Fruit fly (Drosophila melanogaster) whole organism, embryonic: Measurements from ENCODE around the gene Rab3GAP1.

ENCODE experiments used
- Antp ChIP-seq: fragments of 200-800 bp; sonication (Bioruptor generic); optimal IDR thresholded peaks from 3 replicates; lab custom pipeline; 2016; ENCODE audit warnings: missing biosample characterization, missing genetic modification characterization
- Awh ChIP-seq: fragments of 200-800 bp; sonication (Bioruptor generic); IDR thresholded peaks from 2 replicates; pipeline ENCODE4, ENCODE4 v1.3.6; 2022; ENCODE audit warnings: missing biosample characterization, missing genetic modification characterization
- B-H1 ChIP-seq: fragments of 200-800 bp; sonication (Bioruptor generic); IDR thresholded peaks from 3 replicates; pipeline ENCODE4 v1.3.6; 2022; ENCODE audit warnings: missing biosample characterization, missing genetic modification characterization
- B-H2 ChIP-seq: fragments of 200-800 bp; sonication (Bioruptor generic); optimal IDR thresholded peaks from 2 replicates; lab custom pipeline; 2018; ENCODE audit warnings: missing biosample characterization, mild to moderate bottlenecking, missing genetic modification characterization
- Blimp-1 ChIP-seq: fragments of 200-800 bp; sonication (Bioruptor generic); optimal IDR thresholded peaks from 3 replicates; lab custom pipeline; 2018; ENCODE audit warnings: missing biosample characterization, missing genetic modification characterization, mild to moderate bottlenecking, moderate library complexity, missing genetic modification reagents
- Bteb2 ChIP-seq: fragments of 200-800 bp; sonication (Bioruptor generic); optimal IDR thresholded peaks from 2 replicates; lab custom pipeline; 2016; ENCODE audit warnings: missing biosample characterization, missing genetic modification characterization
- C15 ChIP-seq: fragments of 200-800 bp; sonication (Bioruptor generic); IDR thresholded peaks from 3 replicates; pipeline ENCODE4 v1.3.6; 2022; ENCODE audit warnings: missing biosample characterization, missing genetic modification characterization
- CG10274 ChIP-seq: fragments of 200-800 bp; sonication (Bioruptor generic); optimal IDR thresholded peaks from 3 replicates; lab custom pipeline; 2017; ENCODE audit warnings: missing biosample characterization, mild to moderate bottlenecking, missing genetic modification characterization
- CG10366 ChIP-seq: fragments of 200-800 bp; sonication (Bioruptor generic); IDR thresholded peaks from 2 replicates; pipeline ENCODE4 v1.3.6; 2022; ENCODE audit warnings: missing biosample characterization, missing genetic modification characterization
- CG10543 ChIP-seq: fragments of 200-800 bp; sonication (Bioruptor generic); optimal IDR thresholded peaks from 3 replicates; lab custom pipeline; 2017; ENCODE audit warnings: missing biosample characterization, mild to moderate bottlenecking, missing genetic modification characterization, moderate library complexity
- CG11247 ChIP-seq: fragments of 200-800 bp; sonication (Bioruptor generic); IDR thresholded peaks from 2 replicates; pipeline ENCODE4 v1.3.6; 2022; ENCODE audit warnings: missing biosample characterization, missing genetic modification characterization
- CG11456 ChIP-seq: fragments of 200-800 bp; sonication (Bioruptor generic); IDR thresholded peaks from 3 replicates; pipeline ENCODE4 v1.3.6; 2022; ENCODE audit warnings: missing biosample characterization, missing genetic modification characterization
- CG11560 ChIP-seq: fragments of 200-800 bp; sonication (Bioruptor generic); IDR thresholded peaks from 3 replicates; pipeline ENCODE4 v1.3.6; 2022; ENCODE audit warnings: missing biosample characterization, missing genetic modification characterization
- CG12236 ChIP-seq: fragments of 200-800 bp; sonication (Bioruptor generic); optimal IDR thresholded peaks from 2 replicates; lab custom pipeline; 2016; ENCODE audit warnings: missing biosample characterization, missing genetic modification characterization
- CG12942 ChIP-seq: fragments of 200-800 bp; sonication (Bioruptor generic); optimal IDR thresholded peaks from 3 replicates; lab custom pipeline; 2016; ENCODE audit warnings: missing biosample characterization, missing genetic modification characterization
- CG13287 ChIP-seq: fragments of 200-800 bp; sonication (Bioruptor generic); IDR thresholded peaks from 2 replicates; pipeline ENCODE4 v1.3.6; 2022; ENCODE audit warnings: missing biosample characterization, missing genetic modification characterization; ENCODE audit not compliant: partially characterized antibody
- CG14710 ChIP-seq: fragments of 200-800 bp; sonication (Bioruptor generic); optimal IDR thresholded peaks from 3 replicates; lab custom pipeline; 2019; ENCODE audit warnings: missing biosample characterization, mild to moderate bottlenecking, missing genetic modification characterization, moderate library complexity
- CG14965 ChIP-seq: fragments of 200-800 bp; sonication (Bioruptor generic); optimal IDR thresholded peaks from 2 replicates; lab custom pipeline; 2016; ENCODE audit warnings: missing biosample characterization, missing genetic modification characterization, borderline replicate concordance
- CG2202 ChIP-seq: fragments of 200-800 bp; sonication (Bioruptor generic); optimal IDR thresholded peaks from 2 replicates; lab custom pipeline; 2018; ENCODE audit warnings: missing biosample characterization, mild to moderate bottlenecking, missing genetic modification characterization
- CG2678 ChIP-seq: fragments of 200-800 bp; sonication (Bioruptor generic); optimal IDR thresholded peaks from 3 replicates; lab custom pipeline; 2019; ENCODE audit warnings: missing biosample characterization, mild to moderate bottlenecking, missing genetic modification characterization, moderate library complexity
- CG30403 ChIP-seq: fragments of 200-800 bp; sonication (Bioruptor generic); optimal IDR thresholded peaks from 3 replicates; lab custom pipeline; 2016; ENCODE audit warnings: missing biosample characterization, missing genetic modification characterization
- CG6175 ChIP-seq: fragments of 200-800 bp; sonication (Bioruptor generic); IDR thresholded peaks from 3 replicates; pipeline ENCODE4 v1.3.6; 2022; ENCODE audit warnings: missing biosample characterization, missing genetic modification characterization
- CG8089 ChIP-seq: fragments of 200-800 bp; sonication (Bioruptor generic); optimal IDR thresholded peaks from 3 replicates; lab custom pipeline; 2016; ENCODE audit warnings: missing biosample characterization, missing genetic modification characterization
- CG8765 ChIP-seq: fragments of 200-800 bp; sonication (Bioruptor generic); IDR thresholded peaks from 2 replicates; pipeline ENCODE4 v1.3.6; 2022; ENCODE audit warnings: missing biosample characterization, missing genetic modification characterization
- Deaf1 ChIP-seq: fragments of 200-800 bp; optimal IDR thresholded peaks from 3 replicates; lab custom pipeline; 2019; ENCODE audit warnings: missing biosample characterization, mild to moderate bottlenecking, missing genetic modification characterization, moderate library complexity
- Hey ChIP-seq: fragments of 200-800 bp; sonication (Bioruptor generic); optimal IDR thresholded peaks from 3 replicates; lab custom pipeline; 2018; ENCODE audit warnings: missing biosample characterization, mild to moderate bottlenecking, missing genetic modification characterization
- Hmr ChIP-seq: fragments of 200-800 bp; sonication (Bioruptor generic); optimal IDR thresholded peaks from 3 replicates; lab custom pipeline; 2017; ENCODE audit warnings: mild to moderate bottlenecking, missing biosample characterization, missing genetic modification reagents, missing genetic modification characterization
- Hr78 ChIP-seq, 2 experiments: fragments of 200-800 bp in 1 of 2; fragments of >200 bp in 1 of 2; sonication (Bioruptor generic) in 1 of 2; optimal IDR thresholded peaks; 2 replicates each; lab custom pipeline; 2017 to 2019; ENCODE audit warnings: missing biosample characterization in 2 of 2, missing genetic modification characterization in 2 of 2, mild to moderate bottlenecking in 1 of 2, moderate library complexity in 1 of 2
- Meics ChIP-seq: fragments of 200-800 bp; sonication (Bioruptor generic); optimal IDR thresholded peaks from 2 replicates; lab custom pipeline; 2017; ENCODE audit warnings: missing biosample characterization, mild to moderate bottlenecking, missing genetic modification characterization
- Opbp ChIP-seq: fragments of 200-800 bp; sonication (Bioruptor generic); IDR thresholded peaks from 3 replicates; pipeline ENCODE4 v1.3.6; 2022; ENCODE audit warnings: missing biosample characterization, missing genetic modification characterization; ENCODE audit not compliant: partially characterized antibody
- Rfx ChIP-seq: fragments of 200-800 bp; sonication (Bioruptor generic); IDR thresholded peaks from 2 replicates; pipeline ENCODE4 v1.3.6; 2022; ENCODE audit warnings: missing biosample characterization, missing genetic modification characterization
- Sox100B ChIP-seq: fragments of 200-800 bp; sonication (Bioruptor generic); optimal IDR thresholded peaks from 3 replicates; lab custom pipeline; 2018; ENCODE audit warnings: missing biosample characterization, mild to moderate bottlenecking, missing genetic modification characterization
- Vsx1 ChIP-seq: fragments of 200-800 bp; sonication (Bioruptor generic); optimal IDR thresholded peaks from 2 replicates; lab custom pipeline; 2017; ENCODE audit warnings: missing biosample characterization, mild to moderate bottlenecking, missing genetic modification characterization, missing genetic modification reagents
- bab2 ChIP-seq: fragments of 200-800 bp; sonication (Bioruptor generic); optimal IDR thresholded peaks from 2 replicates; lab custom pipeline; 2016; ENCODE audit warnings: missing biosample characterization, missing genetic modification characterization
- chinmo ChIP-seq: fragments of 200-800 bp; sonication (Bioruptor generic); IDR thresholded peaks from 4 replicates; pipeline ENCODE4 v1.3.6; 2022; ENCODE audit warnings: missing biosample characterization, missing genetic modification characterization; ENCODE audit not compliant: partially characterized antibody
- dan ChIP-seq: fragments of 200-800 bp; sonication (Bioruptor generic); IDR thresholded peaks from 2 replicates; pipeline ENCODE4 v1.3.6; 2022; ENCODE audit warnings: missing biosample characterization, missing genetic modification characterization
- dmrt11E ChIP-seq: fragments of 200-800 bp; sonication (Bioruptor generic); optimal IDR thresholded peaks from 3 replicates; lab custom pipeline; 2018; ENCODE audit warnings: missing biosample characterization, mild to moderate bottlenecking, missing genetic modification characterization, moderate library complexity
- esg ChIP-seq: fragments of 200-800 bp; sonication (Bioruptor generic); conservative IDR thresholded peaks from 2 replicates; pipeline ENCODE4 v1.3.6; 2022; ENCODE audit warnings: missing biosample characterization, missing genetic modification characterization
- fd96Cb ChIP-seq: fragments of 200-800 bp; sonication (Bioruptor generic); optimal IDR thresholded peaks from 2 replicates; lab custom pipeline; 2018; ENCODE audit warnings: missing biosample characterization, mild to moderate bottlenecking, missing genetic modification characterization, moderate library complexity
- hth ChIP-seq: fragments of >200 bp; optimal IDR thresholded peaks from 2 replicates; lab custom pipeline; 2017; ENCODE audit warnings: inconsistent platforms
- jigr1 ChIP-seq: fragments of 200-800 bp; sonication (Bioruptor generic); IDR thresholded peaks from 3 replicates; pipeline ENCODE4 v1.3.6; 2022; ENCODE audit warnings: missing biosample characterization, missing genetic modification characterization
- jumu ChIP-seq: fragments of 200-800 bp; sonication (Bioruptor generic); optimal IDR thresholded peaks from 3 replicates; lab custom pipeline; 2016; ENCODE audit warnings: missing biosample characterization, missing genetic modification characterization
- lab ChIP-seq: fragments of 200-800 bp; sonication (Bioruptor generic); optimal IDR thresholded peaks from 3 replicates; lab custom pipeline; 2017; ENCODE audit warnings: missing biosample characterization, missing genetic modification characterization, mild to moderate bottlenecking, moderate library complexity, missing genetic modification reagents
- pb ChIP-seq: fragments of 200-800 bp; sonication (Bioruptor generic); optimal IDR thresholded peaks from 3 replicates; lab custom pipeline; 2016; ENCODE audit warnings: missing biosample characterization, missing genetic modification characterization
- phol ChIP-seq: fragments of 200-800 bp; sonication (Bioruptor generic); optimal IDR thresholded peaks from 3 replicates; lab custom pipeline; 2018; ENCODE audit warnings: missing biosample characterization, mild to moderate bottlenecking, missing genetic modification characterization, moderate library complexity
- repo ChIP-seq: fragments of 200-800 bp; sonication (Bioruptor generic); optimal IDR thresholded peaks from 2 replicates; lab custom pipeline; 2016; ENCODE audit warnings: missing biosample characterization, missing genetic modification characterization
- scrt ChIP-seq: fragments of 200-800 bp; sonication (Bioruptor generic); optimal IDR thresholded peaks from 2 replicates; lab custom pipeline; 2018; ENCODE audit warnings: missing biosample characterization, mild to moderate bottlenecking, missing genetic modification characterization, moderate library complexity
- seq ChIP-seq: fragments of 200-800 bp; sonication (Bioruptor generic); IDR thresholded peaks from 2 replicates; pipeline ENCODE4 v1.3.6; 2022; ENCODE audit warnings: missing biosample characterization, missing genetic modification characterization
- sob ChIP-seq: fragments of 200-800 bp; sonication (Bioruptor generic); IDR thresholded peaks from 2 replicates; pipeline ENCODE4 v1.3.6; 2022; ENCODE audit warnings: missing biosample characterization, missing genetic modification characterization
- tna ChIP-seq: fragments of 200-800 bp; sonication (Bioruptor generic); IDR thresholded peaks from 2 replicates; pipeline ENCODE4 v1.3.6; 2022; ENCODE audit warnings: missing biosample characterization, missing genetic modification characterization; ENCODE audit not compliant: partially characterized antibody
- wor ChIP-seq: fragments of 200-800 bp; sonication (Bioruptor generic); IDR thresholded peaks from 2 replicates; pipeline ENCODE4 v1.3.6; 2022; ENCODE audit warnings: missing biosample characterization, missing genetic modification characterization

The Rab3GAP1 gene

DNA sequence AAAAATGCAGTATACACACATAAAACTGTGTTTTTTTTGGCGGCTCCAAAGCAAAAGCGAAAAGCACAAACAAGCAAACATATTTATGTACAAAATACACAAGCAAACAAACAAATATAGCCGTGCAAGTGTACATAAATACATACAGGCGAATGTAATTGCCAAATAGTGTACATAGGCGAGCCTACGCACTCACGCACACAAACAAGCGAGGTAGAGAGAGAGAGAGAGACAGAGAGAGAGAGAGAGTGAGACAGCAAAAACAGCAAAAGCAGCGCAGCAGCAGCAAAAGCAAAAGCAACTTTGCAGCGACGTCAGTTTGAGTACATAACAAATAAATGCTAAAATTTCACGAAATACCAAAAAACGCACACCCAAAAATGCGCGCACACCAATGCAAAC lies 37.7 kb upstream of the Rab3GAP1 start (continued):
- peak; percentile 74 for TF ChIP-seq Hmr (GFP tag; lab: Kevin White, UChicago)
- no peak for TF ChIP-seq tna (GFP tag; lab: Robert Waterston, UW)
- no peak for TF ChIP-seq jigr1
- peak; percentile 91 for TF ChIP-seq Awh (GFP tag; lab: Robert Waterston, UW)
- 0 out of 2 replicates have a peak, but pooled peaks have one; percentile 24 for TF ChIP-seq CG13287
- peak; percentile 77 for TF ChIP-seq repo (GFP tag; lab: Kevin White, UChicago)
- peak; percentile 93 for TF ChIP-seq CG8089
- no peak for TF ChIP-seq Hr78 (GFP tag; optimal IDR thresholded peaks at IDR 0.05; lab: Kevin White, UChicago)
- peak; percentile 76 for TF ChIP-seq pb (GFP tag; lab: Kevin White, UChicago)
- peak; percentile 100 for TF ChIP-seq chinmo (GFP tag; lab: Robert Waterston, UW)
- TF ChIP-seq CG10274 = peak; percentile 40
- peak; percentile 74 for TF ChIP-seq Bteb2 (GFP tag; lab: Kevin White, UChicago)
- no peak for TF ChIP-seq dan (GFP tag; lab: Robert Waterston, UW)
- TF ChIP-seq CG11560 (tag; lab: Robert Waterston, UW) = no peak
- peak; percentile 71 for TF ChIP-seq Antp (GFP tag; lab: Kevin White, UChicago)
- TF ChIP-seq Meics (GFP tag; lab: Kevin White, UChicago) = peak; percentile 32
- peak; percentile 90 for TF ChIP-seq bab2 (GFP tag; lab: Kevin White, UChicago)
- peak; percentile 95 for TF ChIP-seq Vsx1 (GFP tag; lab: Kevin White, UChicago)
- peak; percentile 81 for TF ChIP-seq CG12942
- peak; percentile 95 for TF ChIP-seq lab (GFP tag; lab: Kevin White, UChicago)
- TF ChIP-seq CG14710 (tag; lab: Kevin White, UChicago) = peak; percentile 51
- TF ChIP-seq jumu (GFP tag; lab: Kevin White, UChicago) = peak; percentile 38
- TF ChIP-seq sob (GFP tag; lab: Robert Waterston, UW) = peak; percentile 71
- TF ChIP-seq dmrt11E (tag; lab: Kevin White, UChicago) = peak; percentile 67
- TF ChIP-seq Sox100B (GFP tag; lab: Kevin White, UChicago) = peak; percentile 76
- TF ChIP-seq CG14965 = peak; percentile 64
- TF ChIP-seq C15 (GFP tag; lab: Robert Waterston, UW) = no peak
- peak; percentile 37 for TF ChIP-seq CG10543
- TF ChIP-seq CG11247 (GFP tag; lab: Robert Waterston, UW) = peak; percentile 74
- no peak for TF ChIP-seq B-H2 (GFP tag; lab: Kevin White, UChicago)
- TF ChIP-seq CG2678 (tag; lab: Kevin White, UChicago) = peak; percentile 88
- peak; percentile 84 for TF ChIP-seq CG2202
- peak; percentile 54 for TF ChIP-seq CG10366 (GFP tag; lab: Robert Waterston, UW)
- TF ChIP-seq CG6175 (GFP tag; lab: Robert Waterston, UW) = no peak
- no peak for TF ChIP-seq CG30403 (GFP tag; lab: Kevin White, UChicago)
- peak; percentile 70 for TF ChIP-seq Rfx
- peak; percentile 80 for TF ChIP-seq fd96Cb
- peak; percentile 72 for TF ChIP-seq Hey (tag; lab: Kevin White, UChicago)
- TF ChIP-seq Opbp (GFP tag; lab: Robert Waterston, UW) = no peak
- TF ChIP-seq seq = peak; percentile 79
- peak; percentile 45 for TF ChIP-seq phol
- peak; percentile 88 for TF ChIP-seq Blimp-1 (GFP tag; lab: Kevin White, UChicago)
- peak; percentile 45 for TF ChIP-seq Deaf1 (tag; lab: Kevin White, UChicago)
- TF ChIP-seq CG12236 (GFP tag; lab: Kevin White, UChicago) = peak; percentile 93
- peak; percentile 55; the same call in 2 of the 3 replicates for TF ChIP-seq CG11456
- TF ChIP-seq CG8765 = peak; percentile 31; the same call in 1 of the 2 replicates
- no peak for TF ChIP-seq esg (GFP tag; lab: Robert Waterston, UW)
- TF ChIP-seq B-H1 (GFP tag; lab: Robert Waterston, UW) = peak; percentile 48; the same call in 1 of the 3 replicates
- TF ChIP-seq hth (lab: Kevin White, UChicago) = no peak
- TF ChIP-seq scrt (GFP tag; lab: Kevin White, UChicago) = peak; percentile 73
- TF ChIP-seq wor = peak; percentile 30
